Worm (Caenorhabditis elegans): ENCODE data around the gene F17C11.12.

The F17C11.12 gene

DNA sequence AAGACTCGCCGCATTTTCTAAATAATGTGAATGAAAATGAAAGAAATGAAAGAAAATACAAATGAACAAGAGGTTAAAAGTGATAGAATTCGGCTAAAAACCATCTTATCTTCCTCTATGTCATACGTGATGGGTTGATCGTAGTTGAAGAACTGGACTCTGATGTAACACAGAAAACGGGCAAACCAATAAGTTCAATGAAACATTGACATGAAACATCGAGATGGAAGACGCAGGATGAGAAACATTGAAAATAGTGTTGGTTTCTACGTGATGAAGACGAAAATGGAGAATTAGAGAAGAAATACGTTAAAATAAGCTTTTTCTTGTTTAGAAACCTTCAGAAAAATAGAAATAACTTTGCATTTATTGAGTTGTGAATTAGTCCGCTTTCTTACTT is 45.7 kb downstream of the F17C11.12 start, which contains the start of gene F32D8.12 (continued):
- TF ChIP-seq lin-15B (tag; optimal IDR thresholded peaks at IDR 0.05) (no peak), mes-2 (tag; optimal IDR thresholded peaks at IDR 0.05; ENCODE audit: poor library complexity, severe bottlenecking) (peak; percentile 59), arid-1 (GFP tag; conservative IDR thresholded peaks at IDR 0.05) (no peak), nhr-77 (tag; optimal IDR thresholded peaks at IDR 0.05) (peak; percentile 22), rbr-2 (tag; optimal IDR thresholded peaks at IDR 0.05) (no peak), pqm-1 (tag; optimal IDR thresholded peaks at IDR 0.05) (no peak), unc-39 (tag; optimal IDR thresholded peaks at IDR 0.05) (no peak)

DNA sequence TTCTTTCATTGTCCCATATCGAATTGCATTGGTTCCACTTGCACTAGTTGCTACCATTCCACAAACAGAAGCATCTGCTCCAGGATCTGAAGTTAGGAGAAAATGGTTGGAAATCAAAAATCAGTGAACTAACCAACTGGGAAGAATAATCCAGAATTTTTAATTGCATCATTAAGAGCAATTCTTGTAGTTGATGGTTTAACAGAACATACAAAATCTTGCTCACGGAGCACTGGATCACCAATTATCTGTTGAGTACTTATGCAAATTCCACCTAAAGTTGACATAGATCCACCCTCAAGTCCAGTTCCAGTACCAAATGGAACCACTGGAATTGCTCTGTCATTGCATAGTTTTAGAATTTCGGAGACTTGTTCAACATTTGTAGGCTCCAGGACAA is 46.9 kb downstream of the F17C11.12 start:
- TF ChIP-seq unc-62 (GFP tag; optimal IDR thresholded peaks at IDR 0.05 in 1 of 2) (peak in 1 of 2 experiments; percentile 90), unc-62 (tag; optimal IDR thresholded peaks at IDR 0.05) (no peak), zip-2 (tag; optimal IDR thresholded peaks at IDR 0.05) (no peak)

ce11 chrV:10889036-10889435 is 47.7 kb downstream of the F17C11.12 start, which contains the start of gene F32D8.11:
F32D8.11 (minus strand) TSS chrV:10889136.
- TF ChIP-seq dpl-1 (GFP tag; optimal IDR thresholded peaks at IDR 0.05) (no peak), ceh-44 (GFP tag; IDR thresholded peaks at IDR 0.05) (no peak), ceh-32 (tag; optimal IDR thresholded peaks at IDR 0.05; ENCODE audit: poor library complexity) (no peak), dve-1 (tag; optimal IDR thresholded peaks at IDR 0.05; ENCODE audit: insufficient read depth) (no peak), T20F7.1 (GFP tag; optimal IDR thresholded peaks at IDR 0.05) (no peak), F26F4.8 (GFP tag; conservative IDR thresholded peaks at IDR 0.05) (no peak), nhr-77 (tag; optimal IDR thresholded peaks at IDR 0.05) (no peak), mxl-2 (GFP tag; conservative IDR thresholded peaks at IDR 0.05) (no peak), zag-1 (tag; optimal IDR thresholded peaks at IDR 0.05) (no peak), lin-39 (tag; optimal IDR thresholded peaks at IDR 0.05) (no peak), lin-1 (GFP tag; IDR thresholded peaks at IDR 0.05) (no peak), daf-19 (GFP tag; conservative IDR thresholded peaks at IDR 0.05) (no peak), nhr-111 (GFP tag; optimal IDR thresholded peaks at IDR 0.05) (no peak), F44E2.7 (GFP tag; IDR thresholded peaks at IDR 0.05) (no peak), gei-8 (GFP tag; optimal IDR thresholded peaks at IDR 0.05) (no peak), T26A8.4 (GFP tag; IDR thresholded peaks at IDR 0.05) (no peak), egl-27 (tag; optimal IDR thresholded peaks at IDR 0.05) (no peak), ama-1 (optimal IDR thresholded peaks at IDR 0.05) (no peak)

DNA sequence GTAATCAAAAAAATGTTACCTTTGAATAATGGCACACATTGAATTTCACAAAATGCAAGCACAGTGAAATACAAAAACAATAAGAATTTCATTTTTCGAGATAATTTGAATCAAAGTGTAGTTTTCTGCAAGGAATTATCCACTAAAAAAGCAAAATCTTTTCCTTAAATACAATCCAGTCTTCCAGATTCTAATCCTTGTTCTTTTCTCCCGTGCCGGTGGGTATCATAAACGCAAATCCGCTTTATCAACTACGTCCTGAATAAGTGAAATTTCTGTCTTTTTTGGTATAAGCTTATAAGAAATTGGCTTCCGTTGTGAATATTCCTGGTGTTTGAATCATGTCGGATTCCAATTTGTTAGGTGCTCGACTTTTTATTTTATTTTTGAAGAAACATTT is 48.6 kb downstream of the F17C11.12 start:
- TF ChIP-seq ces-1 (GFP tag; optimal IDR thresholded peaks at IDR 0.05) (no peak), daf-16 (GFP tag; optimal IDR thresholded peaks at IDR 0.05) (no peak), daf-16 (tag; optimal IDR thresholded peaks at IDR 0.05) (peak; percentile 15), ama-1 (optimal IDR thresholded peaks at IDR 0.05) (peak; percentile 52)

DNA sequence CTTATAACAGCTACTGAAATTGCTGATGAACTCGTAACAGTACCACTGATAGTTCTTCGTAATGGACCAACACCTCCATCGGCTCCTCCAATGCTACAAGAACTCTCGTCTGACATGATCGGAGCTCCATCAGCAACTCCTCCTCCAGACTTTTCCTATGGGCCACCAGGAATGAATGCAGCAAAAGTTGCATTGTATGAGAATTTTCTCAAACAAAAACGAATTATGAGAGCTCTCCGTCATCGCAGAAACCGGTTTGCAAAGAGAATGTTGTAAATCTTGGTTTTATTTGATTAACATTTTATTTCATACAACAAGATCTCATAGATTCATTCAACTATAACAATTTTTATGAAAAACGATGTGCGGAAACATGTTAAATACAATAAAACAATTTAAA is 49.2 kb downstream of the F17C11.12 start:
- no peak for TF ChIP-seq nhr-111 (GFP tag; optimal IDR thresholded peaks at IDR 0.05)
- peak; percentile 64; the same call in 1 of the 2 replicates for TF ChIP-seq ceh-20 (GFP tag; IDR thresholded peaks at IDR 0.05)
- TF ChIP-seq mep-1 (tag; optimal IDR thresholded peaks at IDR 0.05): no peak
- no peak for TF ChIP-seq F37D6.2 (tag; optimal IDR thresholded peaks at IDR 0.05)
- peak in 1 of 2 experiments; percentile 14 for TF ChIP-seq hif-1 (tag; optimal IDR thresholded peaks at IDR 0.05)
- TF ChIP-seq dve-1 (tag; optimal IDR thresholded peaks at IDR 0.05; ENCODE audit: insufficient read depth): peak; percentile 54
- peak; percentile 36; the same call in 1 of the 2 replicates for TF ChIP-seq lin-38 (GFP tag; IDR thresholded peaks at IDR 0.05)
- TF ChIP-seq madf-5 (GFP tag; IDR thresholded peaks at IDR 0.05): peak in 1 of 2 experiments; percentile 68; a peak in 1 of 4 replicates
- TF ChIP-seq D1046.2 (GFP tag; IDR thresholded peaks at IDR 0.05): 0 out of 2 replicates have a peak, but pooled peaks have one; percentile 21
- no peak for TF ChIP-seq php-3 (GFP tag; IDR thresholded peaks at IDR 0.05)
- no peak for TF ChIP-seq ceh-28 (tag; optimal IDR thresholded peaks at IDR 0.05)
- no peak for TF ChIP-seq aly-2 (tag; optimal IDR thresholded peaks at IDR 0.05)
- TF ChIP-seq T20F7.1 (GFP tag; optimal IDR thresholded peaks at IDR 0.05): peak; percentile 31
- TF ChIP-seq attf-4 (tag; optimal IDR thresholded peaks at IDR 0.05): no peak
- TF ChIP-seq T26A8.4 (GFP tag; IDR thresholded peaks at IDR 0.05): peak; percentile 79
- peak; percentile 74; the same call in 1 of the 2 replicates for TF ChIP-seq egl-43 (GFP tag; IDR thresholded peaks at IDR 0.05)
- no peak for TF ChIP-seq saeg-2 (GFP tag; IDR thresholded peaks at IDR 0.05)
- TF ChIP-seq lsy-2 (tag; optimal IDR thresholded peaks at IDR 0.05): peak in 1 of 2 experiments; percentile 18
- peak; percentile 17 for TF ChIP-seq spr-3 (GFP tag; optimal IDR thresholded peaks at IDR 0.05)
- TF ChIP-seq spr-1 (tag; optimal IDR thresholded peaks at IDR 0.05): no peak

All from whole organism, L4 larva.